Worm (Caenorhabditis elegans): ENCODE results near the gene ZC412.3.

ce11 chrV:14841660-14842059 lies 29.7 kb downstream of the ZC412.3 start:
- TF ChIP-seq ztf-29 (GFP tag; IDR thresholded peaks at IDR 0.05): no peak
- no peak for TF ChIP-seq med-1 (GFP tag; optimal IDR thresholded peaks at IDR 0.05; ENCODE audit: insufficient read depth)
- no peak for TF ChIP-seq tab-1 (GFP tag; IDR thresholded peaks at IDR 0.05)
- TF ChIP-seq klf-2 (GFP tag; conservative IDR thresholded peaks at IDR 0.05): no peak
- TF ChIP-seq flt-1 (GFP tag; IDR thresholded peaks at IDR 0.05): no peak
- no peak for TF ChIP-seq ztf-23 (GFP tag; IDR thresholded peaks at IDR 0.05)
